Worm (Caenorhabditis elegans) whole organism, mixed stage, embryonic: Measurements from ENCODE around the gene unc-8.
A peak's percentile ranks its signal among the peaks of the same experiment; 100 is the strongest.

Source experiments
- M03D4.4 ChIP-seq: sonication (generic microtip); optimal IDR thresholded peaks from 2 replicates; lab custom pipeline; 2017; ENCODE audit warnings: mild to moderate bottlenecking, missing genetic modification characterization, missing compliant biosample characterization
- bed-3 ChIP-seq: fragments of 200-800 bp; sonication (Bioruptor generic); optimal IDR thresholded peaks from 3 replicates; lab custom pipeline; 2018; ENCODE audit warnings: mild to moderate bottlenecking, missing genetic modification characterization, moderate library complexity, missing compliant biosample characterization
- blmp-1 ChIP-seq: fragments of 150-350 bp; optimal IDR thresholded peaks from 2 replicates; lab custom pipeline; 2014; ENCODE audit warnings: missing biosample characterization, missing genetic modification characterization
- ceh-43 ChIP-seq: fragments of 200-800 bp; sonication (Bioruptor generic); optimal IDR thresholded peaks from 2 replicates; lab custom pipeline; 2018; ENCODE audit warnings: mild to moderate bottlenecking, missing genetic modification characterization, moderate library complexity, missing compliant biosample characterization
- ceh-83 ChIP-seq: fragments of 200-800 bp; sonication (Bioruptor generic); optimal IDR thresholded peaks from 2 replicates; lab custom pipeline; 2018; ENCODE audit warnings: mild to moderate bottlenecking, missing genetic modification characterization, missing compliant biosample characterization
- cnd-1 ChIP-seq: fragments of 200-800 bp; sonication (Bioruptor generic); optimal IDR thresholded peaks from 2 replicates; lab custom pipeline; 2018; ENCODE audit warnings: mild to moderate bottlenecking, missing genetic modification characterization, missing compliant biosample characterization
- drap-1 ChIP-seq: fragments of 200-800 bp; sonication (Bioruptor generic); optimal IDR thresholded peaks from 3 replicates; lab custom pipeline; 2018; ENCODE audit warnings: mild to moderate bottlenecking, missing genetic modification characterization, missing compliant biosample characterization
- elt-1 ChIP-seq: sonication (generic microtip); optimal IDR thresholded peaks from 2 replicates; lab custom pipeline; 2017; ENCODE audit warnings: missing genetic modification characterization, mild to moderate bottlenecking, missing compliant biosample characterization, antibody characterized with exemption, moderate library complexity, borderline replicate concordance; ENCODE audit not compliant: insufficient read depth
- elt-3 ChIP-seq: fragments of 150-350 bp; optimal IDR thresholded peaks from 2 replicates; lab custom pipeline; 2014; ENCODE audit warnings: missing biosample characterization, missing genetic modification characterization
- ham-2 ChIP-seq: fragments of 200-800 bp; sonication (Bioruptor generic); optimal IDR thresholded peaks from 2 replicates; lab custom pipeline; 2018; ENCODE audit warnings: mild to moderate bottlenecking, missing genetic modification characterization, missing compliant biosample characterization
- hlh-1 ChIP-seq: fragments of 150-350 bp; optimal IDR thresholded peaks from 2 replicates; lab custom pipeline; 2014; ENCODE audit warnings: missing biosample characterization, missing genetic modification reagents, missing genetic modification characterization
- lin-13 ChIP-seq: fragments of 150-350 bp; optimal IDR thresholded peaks from 2 replicates; lab custom pipeline; 2014; ENCODE audit warnings: missing biosample characterization, missing genetic modification characterization
- lin-32 ChIP-seq: fragments of 200-800 bp; sonication (Bioruptor generic); optimal IDR thresholded peaks from 2 replicates; lab custom pipeline; 2018; ENCODE audit warnings: mild to moderate bottlenecking, missing genetic modification characterization, missing compliant biosample characterization
- lsy-2 ChIP-seq: fragments of 150-350 bp; optimal IDR thresholded peaks from 2 replicates; lab custom pipeline; 2014; ENCODE audit warnings: missing biosample characterization, missing genetic modification characterization
- mab-5 ChIP-seq: fragments of 150-350 bp; optimal IDR thresholded peaks from 2 replicates; lab custom pipeline; 2014; ENCODE audit warnings: missing biosample characterization, missing genetic modification characterization
- mep-1 ChIP-seq: fragments of 150-350 bp; optimal IDR thresholded peaks from 2 replicates; lab custom pipeline; 2017; ENCODE audit warnings: missing biosample characterization, missing genetic modification reagents, missing genetic modification characterization, inconsistent platforms
- nhr-12 ChIP-seq: fragments of 150-350 bp; optimal IDR thresholded peaks from 2 replicates; lab custom pipeline; 2014; ENCODE audit warnings: missing biosample characterization, missing genetic modification characterization
- nhr-2 ChIP-seq: fragments of 150-350 bp; optimal IDR thresholded peaks from 2 replicates; lab custom pipeline; 2014; ENCODE audit warnings: missing biosample characterization, missing genetic modification characterization
- nhr-237 ChIP-seq: fragments of 150-350 bp; optimal IDR thresholded peaks from 2 replicates; lab custom pipeline; 2014; ENCODE audit warnings: missing biosample characterization, missing genetic modification characterization
- nhr-28 ChIP-seq: fragments of 150-350 bp; optimal IDR thresholded peaks from 2 replicates; lab custom pipeline; 2014; ENCODE audit warnings: missing biosample characterization, missing genetic modification characterization
- nhr-76 ChIP-seq: sonication (generic microtip); optimal IDR thresholded peaks from 2 replicates; lab custom pipeline; 2017; ENCODE audit warnings: missing biosample characterization, missing genetic modification characterization
- pha-4 ChIP-seq: fragments of 150-350 bp; optimal IDR thresholded peaks from 2 replicates; lab custom pipeline; 2018; ENCODE audit warnings: missing biosample characterization, missing genetic modification reagents, missing genetic modification characterization
- snpc-4 ChIP-seq: fragments of 150-350 bp; optimal IDR thresholded peaks from 2 replicates; lab custom pipeline; 2014; ENCODE audit warnings: missing biosample characterization, missing genetic modification characterization
- sptf-1 ChIP-seq: sonication (generic microtip); optimal IDR thresholded peaks from 2 replicates; lab custom pipeline; 2017; ENCODE audit warnings: mild to moderate bottlenecking, missing genetic modification characterization, moderate library complexity, missing compliant biosample characterization
- tbx-8 ChIP-seq: fragments of 200-800 bp; sonication (Bioruptor generic); optimal IDR thresholded peaks from 2 replicates; lab custom pipeline; 2018; ENCODE audit warnings: mild to moderate bottlenecking, missing genetic modification characterization, moderate library complexity, missing compliant biosample characterization
- unc-62 ChIP-seq: fragments of 150-350 bp; optimal IDR thresholded peaks from 2 replicates; lab custom pipeline; 2014; ENCODE audit warnings: missing biosample characterization, missing genetic modification reagents, missing genetic modification characterization
- zip-8 ChIP-seq: fragments of 150-350 bp; optimal IDR thresholded peaks from 2 replicates; lab custom pipeline; 2014; ENCODE audit warnings: missing biosample characterization, missing genetic modification characterization
- ztf-11 ChIP-seq: fragments of 150-350 bp; optimal IDR thresholded peaks from 2 replicates; lab custom pipeline; 2014; ENCODE audit warnings: missing biosample characterization, missing genetic modification characterization

The unc-8 gene

DNA sequence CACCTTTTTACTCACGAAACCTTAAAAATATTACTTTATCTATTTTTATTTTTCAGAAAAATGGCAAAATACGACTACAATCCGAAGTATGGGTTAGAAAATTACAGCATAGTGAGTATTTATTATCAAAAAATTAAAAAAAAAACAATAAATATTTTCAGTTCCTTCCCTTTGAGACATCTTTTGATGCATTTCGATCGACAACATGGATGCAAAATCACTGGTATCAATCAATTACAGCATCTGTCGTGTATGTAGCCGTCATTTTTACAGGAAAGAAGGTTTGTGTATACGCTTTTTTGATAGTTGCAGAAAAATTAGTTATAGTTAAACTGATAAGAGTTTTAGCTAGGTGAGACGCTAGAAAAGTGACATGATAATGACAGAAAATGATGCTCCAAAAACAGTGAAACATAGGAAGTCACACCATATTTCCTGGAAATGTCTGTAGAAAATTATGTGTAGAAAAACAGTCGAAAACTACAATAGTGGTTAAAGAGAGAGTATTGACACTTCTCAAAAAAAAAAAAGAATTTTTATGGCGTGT is 40.8 kb downstream of the unc-8 start, which contains the start of gene elo-3:
Gene elo-3, plus strand, starts transcription at position 51 of the 547 bp plus-strand sequence.
- TF ChIP-seq ceh-43 (GFP tag; lab: Kevin White, UChicago) (no peak), pha-4 (tag; lab: Kevin White, UChicago) (no peak), tbx-8 (GFP tag; lab: Kevin White, UChicago) (no peak), M03D4.4 (tag; lab: Kevin White, UChicago) (no peak), mep-1 (tag; lab: Kevin White, UChicago) (no peak), bed-3 (no peak), nhr-28 (no peak), elt-1 (tag; lab: Kevin White, UChicago) (no peak), lsy-2 (tag; lab: Kevin White, UChicago) (no peak), nhr-2 (tag; lab: Kevin White, UChicago) (no peak), ceh-83 (GFP tag; lab: Kevin White, UChicago) (no peak), lin-32 (no peak), sptf-1 (tag; lab: Kevin White, UChicago) (no peak), unc-62 (GFP tag; lab: Kevin White, UChicago) (no peak), nhr-237 (tag; lab: Kevin White, UChicago) (no peak), lin-13 (tag; lab: Kevin White, UChicago) (no peak), drap-1 (GFP tag; lab: Kevin White, UChicago) (no peak), ham-2 (GFP tag; lab: Kevin White, UChicago) (no peak), zip-8 (no peak), nhr-76 (tag; lab: Kevin White, UChicago) (no peak)

DNA sequence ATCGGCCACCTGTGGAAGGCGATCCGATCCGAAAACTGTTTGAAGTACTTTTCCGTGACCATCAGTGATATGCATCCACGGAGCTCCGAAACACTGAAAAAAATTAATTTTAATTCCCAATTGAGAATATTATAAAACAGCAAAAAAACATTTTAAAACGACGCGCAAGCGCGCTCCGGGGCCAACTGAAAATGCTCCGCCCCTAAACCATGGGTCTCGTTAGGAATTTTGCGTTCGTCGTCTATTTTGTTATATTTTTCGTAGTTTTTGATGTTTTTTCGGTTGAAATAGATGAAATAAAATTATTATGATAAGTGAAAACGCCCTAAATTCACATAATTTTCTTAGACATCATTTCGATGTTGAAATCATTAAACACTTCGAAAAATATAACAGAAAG is 43.6 kb downstream of the unc-8 start:
- TF ChIP-seq ceh-83 (GFP tag; lab: Kevin White, UChicago) (peak; percentile 36), ztf-11 (tag; lab: Kevin White, UChicago) (no peak)

DNA sequence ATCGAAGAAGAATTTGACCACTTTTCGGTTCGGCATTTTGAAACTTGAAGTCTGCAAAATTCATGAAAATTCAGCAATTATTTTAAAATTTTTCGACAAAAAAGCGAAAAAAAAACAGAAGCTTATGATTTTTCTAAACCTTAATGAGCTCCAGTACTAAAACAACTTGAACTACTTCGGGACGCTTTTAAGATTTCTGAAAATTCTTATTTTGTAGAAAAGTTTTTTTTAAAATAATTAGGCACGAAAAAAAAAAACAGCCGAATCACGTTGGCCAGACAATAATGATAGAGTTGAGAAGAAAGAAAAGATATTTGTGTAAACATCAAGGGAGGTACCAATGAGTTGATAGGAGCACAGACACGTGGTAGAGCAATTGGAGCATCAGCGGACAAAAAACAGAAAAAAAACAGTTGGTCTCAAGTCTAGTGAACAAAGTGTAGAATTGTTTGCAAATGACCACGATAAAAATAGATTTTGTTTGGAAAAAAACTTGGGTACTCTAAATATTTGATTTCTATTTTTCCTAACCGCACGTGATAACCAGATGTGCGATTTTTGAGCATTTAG is 45.4 kb downstream of the unc-8 start, which contains the start of gene gstk-2:
Gene gstk-2, minus strand, starts transcription at position 51 of the 570 bp plus-strand sequence.
- TF ChIP-seq drap-1 (GFP tag; lab: Kevin White, UChicago) (no peak), hlh-1 (peak; percentile 35)

DNA sequence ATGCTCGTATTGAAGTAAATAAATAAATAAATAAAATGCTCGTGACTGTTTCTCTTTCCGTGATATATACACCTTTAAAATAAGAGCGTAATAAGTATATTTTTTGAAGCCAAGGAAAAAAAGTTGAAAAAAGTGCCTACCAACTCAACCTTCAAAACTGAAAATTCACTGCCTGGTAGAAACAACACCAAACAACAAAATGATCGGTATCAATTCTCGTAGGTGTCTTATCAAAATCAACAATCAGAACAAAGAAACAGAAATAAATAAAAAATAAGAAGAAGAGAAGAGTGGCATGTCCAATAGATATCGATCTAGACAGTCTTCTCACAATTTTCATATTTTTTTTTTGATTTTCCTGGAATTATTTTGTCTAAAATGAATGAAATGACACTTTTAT is 47.0 kb downstream of the unc-8 start, which contains the start of gene afmd-1:
Gene afmd-1, plus strand, starts transcription at position 316 of the 400 bp plus-strand sequence.
- TF ChIP-seq elt-3: no peak
- no peak for TF ChIP-seq nhr-237 (tag; lab: Kevin White, UChicago)
- TF ChIP-seq drap-1 (GFP tag; lab: Kevin White, UChicago): no peak
- TF ChIP-seq M03D4.4 (tag; lab: Kevin White, UChicago): no peak
- TF ChIP-seq mab-5 (tag; lab: Kevin White, UChicago): no peak
- TF ChIP-seq ztf-11 (tag; lab: Kevin White, UChicago): no peak

DNA sequence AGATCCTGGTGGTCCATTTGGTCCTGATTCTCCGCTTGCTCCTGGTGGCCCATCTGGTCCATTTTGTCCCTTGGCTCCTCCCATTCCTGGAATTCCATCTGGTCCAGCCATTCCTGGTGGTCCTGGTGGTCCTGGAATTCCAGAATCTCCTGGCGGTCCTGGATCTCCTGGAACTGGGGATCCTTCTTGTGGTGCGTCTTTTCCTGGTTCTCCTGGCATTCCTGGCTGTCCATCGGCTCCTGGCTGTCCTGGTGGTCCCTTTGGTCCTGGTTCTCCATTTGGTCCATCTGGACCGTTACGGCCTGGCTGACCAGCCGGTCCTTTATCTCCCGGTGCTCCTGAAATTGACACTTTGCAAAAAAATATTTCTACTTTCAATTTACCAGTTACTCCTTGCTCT is 48.6 kb downstream of the unc-8 start:
- TF ChIP-seq nhr-2 (tag; lab: Kevin White, UChicago) (no peak), ham-2 (GFP tag; lab: Kevin White, UChicago) (no peak), blmp-1 (tag; lab: Kevin White, UChicago) (no peak), ceh-43 (GFP tag; lab: Kevin White, UChicago) (no peak), M03D4.4 (tag; lab: Kevin White, UChicago) (no peak), mep-1 (tag; lab: Kevin White, UChicago) (no peak), lin-32 (no peak), hlh-1 (no peak), pha-4 (tag; lab: Kevin White, UChicago) (no peak), nhr-28 (no peak), cnd-1 (no peak)

DNA sequence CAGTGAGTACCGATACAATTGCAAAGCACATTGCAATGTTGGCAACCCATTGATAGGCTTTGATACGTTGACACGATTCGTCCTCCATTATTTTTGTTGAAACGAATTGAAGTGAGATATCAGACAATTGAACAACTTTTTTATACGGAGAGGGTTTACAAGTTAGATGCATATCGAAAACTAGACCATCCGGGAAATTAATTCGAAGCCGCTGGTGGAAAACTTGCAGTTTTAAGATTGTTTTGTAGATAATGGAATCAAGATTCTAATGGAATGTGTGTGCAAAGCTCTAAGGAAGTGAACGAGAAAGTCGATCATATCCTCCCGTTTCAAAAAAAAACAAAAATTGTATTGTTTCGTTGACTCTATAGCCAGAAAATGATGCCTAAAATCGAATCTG is 49.6 kb downstream of the unc-8 start, which contains the start of gene col-114:
Gene col-114, minus strand, starts transcription at position 101 of the 400 bp plus-strand sequence.
- no peak for TF ChIP-seq lsy-2 (tag; lab: Kevin White, UChicago)
- TF ChIP-seq mep-1 (tag; lab: Kevin White, UChicago): no peak
- no peak for TF ChIP-seq M03D4.4 (tag; lab: Kevin White, UChicago)
- no peak for TF ChIP-seq nhr-76 (tag; lab: Kevin White, UChicago)
- TF ChIP-seq blmp-1 (tag; lab: Kevin White, UChicago): no peak
- no peak for TF ChIP-seq bed-3
- no peak for TF ChIP-seq nhr-2 (tag; lab: Kevin White, UChicago)
- TF ChIP-seq snpc-4 (tag; lab: Kevin White, UChicago): no peak
- no peak for TF ChIP-seq nhr-12 (tag; lab: Kevin White, UChicago)
